Fruit fly (Drosophila melanogaster) whole organism, prepupa: Measurements from ENCODE around the gene DCTN6-p27.

Source experiments
- CG11762 ChIP-seq: fragments of 200-800 bp; sonication (Bioruptor generic); optimal IDR thresholded peaks from 3 replicates; lab custom pipeline; 2016; ENCODE audit warnings: missing biosample characterization, missing genetic modification characterization; ENCODE audit not compliant: insufficient read depth
- CG11902 ChIP-seq: fragments of 200-800 bp; sonication (Bioruptor generic); optimal IDR thresholded peaks from 3 replicates; lab custom pipeline; 2016; ENCODE audit warnings: missing biosample characterization, missing genetic modification characterization
- CG1621 ChIP-seq: fragments of 200-800 bp; sonication (Bioruptor generic); optimal IDR thresholded peaks from 3 replicates; lab custom pipeline; 2018; ENCODE audit warnings: missing biosample characterization, mild to moderate bottlenecking, missing genetic modification characterization
- CG4318 ChIP-seq: fragments of 200-800 bp; sonication (Bioruptor generic); optimal IDR thresholded peaks from 3 replicates; lab custom pipeline; 2017; ENCODE audit warnings: missing biosample characterization, mild to moderate bottlenecking, missing genetic modification characterization
- CG6808 ChIP-seq: fragments of 200-800 bp; sonication (Bioruptor generic); optimal IDR thresholded peaks from 3 replicates; lab custom pipeline; 2017; ENCODE audit warnings: missing biosample characterization, missing genetic modification characterization, mild to moderate bottlenecking, moderate library complexity, missing genetic modification reagents
- CG9139 ChIP-seq: fragments of 200-800 bp; sonication (Bioruptor generic); optimal IDR thresholded peaks from 3 replicates; lab custom pipeline; 2017; ENCODE audit warnings: missing biosample characterization, mild to moderate bottlenecking, missing genetic modification characterization
- Eip75B ChIP-seq: fragments of 200-800 bp; sonication (Bioruptor generic); optimal IDR thresholded peaks from 3 replicates; lab custom pipeline; 2016; ENCODE audit warnings: missing biosample characterization, missing genetic modification characterization
- Ets21C ChIP-seq: fragments of 200-800 bp; sonication (Bioruptor generic); optimal IDR thresholded peaks from 3 replicates; lab custom pipeline; 2016; ENCODE audit warnings: missing biosample characterization, missing genetic modification characterization
- Gug ChIP-seq: fragments of 200-800 bp; sonication (Bioruptor generic); IDR thresholded peaks from 2 replicates; pipeline ENCODE4 v1.3.6; 2022; ENCODE audit warnings: missing biosample characterization, missing genetic modification characterization
- Smox ChIP-seq: fragments of 200-800 bp; sonication (Bioruptor generic); optimal IDR thresholded peaks from 3 replicates; lab custom pipeline; 2016; ENCODE audit warnings: missing biosample characterization, missing genetic modification characterization
- Sox102F ChIP-seq: fragments of 200-800 bp; sonication (Bioruptor generic); optimal IDR thresholded peaks from 2 replicates; lab custom pipeline; 2016; ENCODE audit warnings: missing biosample characterization, mild to moderate bottlenecking, missing genetic modification characterization
- fd59A ChIP-seq: fragments of 200-800 bp; sonication (Bioruptor generic); optimal IDR thresholded peaks from 2 replicates; lab custom pipeline; 2017; ENCODE audit warnings: missing biosample characterization, mild to moderate bottlenecking, missing genetic modification characterization, missing genetic modification reagents
- fd85E ChIP-seq: fragments of 200-800 bp; sonication (Bioruptor generic); optimal IDR thresholded peaks from 3 replicates; lab custom pipeline; 2016; ENCODE audit warnings: missing biosample characterization, missing genetic modification characterization
- net ChIP-seq: fragments of 200-800 bp; sonication (Bioruptor generic); optimal IDR thresholded peaks from 3 replicates; lab custom pipeline; 2016; ENCODE audit warnings: missing biosample characterization, missing genetic modification characterization

- no peak for TF ChIP-seq CG11902 (GFP tag; lab: Kevin White, UChicago)
- no peak for TF ChIP-seq net
- TF ChIP-seq Sox102F (GFP tag; lab: Kevin White, UChicago) = no peak
- no peak for TF ChIP-seq CG4318
- no peak for TF ChIP-seq CG6808 (GFP tag; lab: Kevin White, UChicago)
- TF ChIP-seq CG9139 (GFP tag; lab: Kevin White, UChicago) = no peak
- TF ChIP-seq Ets21C (GFP tag; lab: Kevin White, UChicago) = no peak
- TF ChIP-seq fd85E (GFP tag; lab: Kevin White, UChicago) = no peak
- TF ChIP-seq Smox (GFP tag; lab: Kevin White, UChicago) = no peak
- TF ChIP-seq Eip75B (GFP tag; lab: Kevin White, UChicago) = no peak
- TF ChIP-seq CG1621 = no peak
- no peak for TF ChIP-seq Gug (GFP tag; lab: Robert Waterston, UW)
- no peak for TF ChIP-seq CG11762 (GFP tag; lab: Kevin White, UChicago)
- no peak for TF ChIP-seq fd59A (GFP tag; lab: Kevin White, UChicago)
Observed at dm6 chr2L:19108377-19108876, 23.7 kb upstream of the DCTN6-p27 start, which contains the start of gene Lim3.
